Worm (Caenorhabditis elegans) whole organism, L3 larva: Measurements from ENCODE around the gene T25D1.1.

ENCODE experiments used
- R02D3.7 ChIP-seq: fragments of 150-350 bp; optimal IDR thresholded peaks from 2 replicates; lab custom pipeline; 2014; ENCODE audit warnings: missing biosample characterization, missing genetic modification characterization
- ZK546.5 ChIP-seq: sonication (generic microtip); optimal IDR thresholded peaks from 2 replicates; lab custom pipeline; 2017; ENCODE audit warnings: missing biosample characterization, missing genetic modification characterization
- ama-1 ChIP-seq: fragments of 150-350 bp; optimal IDR thresholded peaks from 2 replicates; lab custom pipeline; 2018
- ceh-16 ChIP-seq: sonication (generic microtip); optimal IDR thresholded peaks from 2 replicates; lab custom pipeline; 2017; ENCODE audit warnings: missing biosample characterization, missing genetic modification characterization
- ceh-82 ChIP-seq: fragments of 150-350 bp; optimal IDR thresholded peaks from 2 replicates; lab custom pipeline; 2014; ENCODE audit warnings: missing biosample characterization, missing genetic modification characterization
- ceh-9 ChIP-seq: sonication (generic microtip); optimal IDR thresholded peaks from 2 replicates; lab custom pipeline; 2018; ENCODE audit warnings: missing biosample characterization, missing genetic modification characterization
- egl-5 ChIP-seq: fragments of 150-350 bp; optimal IDR thresholded peaks from 2 replicates; lab custom pipeline; 2017; ENCODE audit warnings: missing biosample characterization, missing genetic modification reagents, missing genetic modification characterization, inconsistent platforms
- elt-1 ChIP-seq: fragments of 150-350 bp; optimal IDR thresholded peaks from 2 replicates; lab custom pipeline; 2014; ENCODE audit warnings: missing biosample characterization, missing genetic modification characterization
- elt-2 ChIP-seq: sonication (generic microtip); optimal IDR thresholded peaks from 2 replicates; lab custom pipeline; 2016; ENCODE audit warnings: missing genetic modification reagents, mild to moderate bottlenecking, missing genetic modification characterization, missing compliant biosample characterization
- elt-3 ChIP-seq, 3 experiments: fragments of 150-350 bp in 1 of 3; sonication (generic microtip) in 2 of 3; optimal IDR thresholded peaks; 2 replicates in 2 of 3; 4 replicates in 1 of 3; lab custom pipeline; 2014 to 2017; ENCODE audit warnings: missing biosample characterization in 3 of 3, missing genetic modification characterization in 3 of 3
- eor-1 ChIP-seq, 2 experiments: fragments of 150-350 bp; optimal IDR thresholded peaks; 2 replicates each; lab custom pipeline; 2014 to 2018; ENCODE audit warnings: missing biosample characterization in 2 of 2, missing genetic modification characterization in 2 of 2
- fkh-10 ChIP-seq: sonication (generic microtip); optimal IDR thresholded peaks from 2 replicates; lab custom pipeline; 2017; ENCODE audit warnings: missing biosample characterization, missing genetic modification reagents, missing genetic modification characterization
- fos-1 ChIP-seq: fragments of 150-350 bp; optimal IDR thresholded peaks from 2 replicates; lab custom pipeline; 2014; ENCODE audit warnings: missing biosample characterization, missing genetic modification characterization
- hmg-11 ChIP-seq: sonication (generic microtip); optimal IDR thresholded peaks from 2 replicates; lab custom pipeline; 2016; ENCODE audit warnings: missing genetic modification characterization, missing compliant biosample characterization
- lin-39 ChIP-seq: fragments of 150-350 bp; optimal IDR thresholded peaks from 2 replicates; lab custom pipeline; 2018; ENCODE audit warnings: missing biosample characterization, missing genetic modification reagents, missing genetic modification characterization
- lsy-12 ChIP-seq: sonication (generic microtip); optimal IDR thresholded peaks from 2 replicates; lab custom pipeline; 2016; ENCODE audit warnings: mild to moderate bottlenecking, missing genetic modification characterization, missing compliant biosample characterization
- mdl-1 ChIP-seq: fragments of 150-350 bp; optimal IDR thresholded peaks from 2 replicates; lab custom pipeline; 2014; ENCODE audit warnings: missing biosample characterization, missing genetic modification characterization
- nfya-1 ChIP-seq: sonication (generic microtip); optimal IDR thresholded peaks from 2 replicates; lab custom pipeline; 2017; ENCODE audit warnings: missing genetic modification characterization, mild to moderate bottlenecking, missing compliant biosample characterization, antibody characterized with exemption, moderate library complexity; ENCODE audit not compliant: insufficient read depth
- nhr-12 ChIP-seq: fragments of 150-350 bp; optimal IDR thresholded peaks from 2 replicates; lab custom pipeline; 2014; ENCODE audit warnings: missing biosample characterization, missing genetic modification characterization
- nhr-237 ChIP-seq: fragments of 150-350 bp; optimal IDR thresholded peaks from 2 replicates; lab custom pipeline; 2014; ENCODE audit warnings: missing biosample characterization, missing genetic modification characterization
- nhr-28 ChIP-seq: fragments of 150-350 bp; optimal IDR thresholded peaks from 2 replicates; lab custom pipeline; 2014; ENCODE audit warnings: missing biosample characterization, missing genetic modification characterization
- nhr-76 ChIP-seq: fragments of 150-350 bp; sonication (generic microtip); optimal IDR thresholded peaks from 5 replicates; lab custom pipeline; 2014; ENCODE audit warnings: missing biosample characterization, missing genetic modification characterization
- nhr-77 ChIP-seq: fragments of 150-350 bp; optimal IDR thresholded peaks from 2 replicates; lab custom pipeline; 2014; ENCODE audit warnings: missing biosample characterization, missing genetic modification characterization
- pha-4 ChIP-seq: fragments of 150-350 bp; optimal IDR thresholded peaks from 2 replicates; lab custom pipeline; 2014; ENCODE audit warnings: missing biosample characterization, missing genetic modification reagents, missing genetic modification characterization
- pqm-1 ChIP-seq: fragments of 150-350 bp; optimal IDR thresholded peaks from 2 replicates; lab custom pipeline; 2017; ENCODE audit warnings: missing biosample characterization, missing genetic modification characterization, inconsistent platforms
- snpc-4 ChIP-seq: fragments of 150-350 bp; optimal IDR thresholded peaks from 2 replicates; lab custom pipeline; 2014; ENCODE audit warnings: missing biosample characterization, missing genetic modification characterization
- unc-39 ChIP-seq: sonication (generic microtip); optimal IDR thresholded peaks from 4 replicates; lab custom pipeline; 2017; ENCODE audit warnings: missing biosample characterization, missing genetic modification characterization
- unc-62 ChIP-seq: fragments of 150-350 bp; sonication (generic microtip); optimal IDR thresholded peaks from 4 replicates; lab custom pipeline; 2014; ENCODE audit warnings: missing biosample characterization, missing genetic modification reagents, missing genetic modification characterization
- zag-1 ChIP-seq: fragments of 150-350 bp; optimal IDR thresholded peaks from 2 replicates; lab custom pipeline; 2014; ENCODE audit warnings: missing biosample characterization, missing genetic modification characterization
- ztf-11 ChIP-seq: fragments of 150-350 bp; optimal IDR thresholded peaks from 2 replicates; lab custom pipeline; 2014; ENCODE audit warnings: missing biosample characterization, missing genetic modification characterization
- ztf-4 ChIP-seq: fragments of 150-350 bp; optimal IDR thresholded peaks from 2 replicates; lab custom pipeline; 2014; ENCODE audit warnings: missing biosample characterization, missing genetic modification characterization

T25D1.1 gene

ce11 chrX:16484043-16484442, 35.6 kb upstream of the T25D1.1 start:
- TF ChIP-seq zag-1 (tag; lab: Kevin White, UChicago) (no peak), ceh-82 (tag; lab: Kevin White, UChicago) (no peak), snpc-4 (tag; lab: Kevin White, UChicago) (no peak), unc-39 (tag; lab: Kevin White, UChicago) (no peak), eor-1 (tag; optimal IDR thresholded peaks at IDR 0.05; lab: Kevin White, UChicago) (no peak), ZK546.5 (tag; lab: Kevin White, UChicago) (no peak), hmg-11 (tag; lab: Kevin White, UChicago) (no peak), elt-2 (tag; lab: Kevin White, UChicago) (peak; percentile 52), nfya-1 (tag; lab: Kevin White, UChicago) (no peak), pqm-1 (tag; lab: Kevin White, UChicago) (peak; percentile 34), fos-1 (tag; lab: Kevin White, UChicago) (no peak), elt-3 (tag; optimal IDR thresholded peaks at IDR 0.05; lab: Kevin White, UChicago) (no peak), pha-4 (tag; lab: Kevin White, UChicago) (peak; percentile 8), unc-62 (GFP tag; lab: Kevin White, UChicago) (no peak), nhr-77 (tag; lab: Kevin White, UChicago) (no peak)

- TF ChIP-seq ceh-9 (no peak), lin-39 (tag; lab: Kevin White, UChicago) (peak; percentile 70), egl-5 (tag; lab: Kevin White, UChicago) (peak; percentile 48), mdl-1 (tag; lab: Kevin White, UChicago) (no peak), nhr-237 (tag; lab: Kevin White, UChicago) (no peak), elt-1 (tag; lab: Kevin White, UChicago) (peak; percentile 15), ztf-11 (tag; lab: Kevin White, UChicago) (no peak), hmg-11 (tag; lab: Kevin White, UChicago) (peak; percentile 33), snpc-4 (tag; lab: Kevin White, UChicago) (peak; percentile 43), ZK546.5 (tag; lab: Kevin White, UChicago) (no peak), fos-1 (tag; lab: Kevin White, UChicago) (no peak), nfya-1 (tag; lab: Kevin White, UChicago) (peak; percentile 63)
Observed at ce11 chrX:16484681-16485080, 34.9 kb upstream of the T25D1.1 start.

- TF ChIP-seq fkh-10 (GFP tag; lab: Kevin White, UChicago) (peak; percentile 56), elt-2 (tag; lab: Kevin White, UChicago) (no peak)
Observed at ce11 chrX:16485322-16485721, 34.3 kb upstream of the T25D1.1 start.

- no peak for TF ChIP-seq lin-39 (tag; lab: Kevin White, UChicago)
- peak; percentile 61 for TF ChIP-seq fkh-10 (GFP tag; lab: Kevin White, UChicago)
- TF ChIP-seq pqm-1 (tag; lab: Kevin White, UChicago) = peak; percentile 16
- TF ChIP-seq elt-2 (tag; lab: Kevin White, UChicago) = peak; percentile 72
Observed at ce11 chrX:16487068-16487658, 32.5 kb upstream of the T25D1.1 start, which contains the start of gene cah-3. TSS of gene cah-3 (plus strand) at chrX:16487481.

- TF ChIP-seq ceh-9 = no peak
- TF ChIP-seq ztf-4 (tag; lab: Kevin White, UChicago) = no peak
- no peak for TF ChIP-seq nhr-237 (tag; lab: Kevin White, UChicago)
- no peak for TF ChIP-seq nhr-76 (tag; lab: Kevin White, UChicago)
- no peak for TF ChIP-seq hmg-11 (tag; lab: Kevin White, UChicago)
Observed at ce11 chrX:16490753-16491152, 28.9 kb upstream of the T25D1.1 start.

- TF ChIP-seq ceh-16 (tag; lab: Kevin White, UChicago) = no peak
- TF ChIP-seq nhr-12 = no peak
- TF ChIP-seq mdl-1 (tag; lab: Kevin White, UChicago) = no peak
- TF ChIP-seq ama-1 (lab: Kevin White, UChicago) = no peak
- no peak for TF ChIP-seq unc-62 (GFP tag; lab: Kevin White, UChicago)
- no peak for TF ChIP-seq lsy-12 (tag; lab: Kevin White, UChicago)
- TF ChIP-seq nhr-28 = no peak
- no peak for TF ChIP-seq eor-1 (tag; optimal IDR thresholded peaks at IDR 0.05; lab: Kevin White, UChicago)
- no peak for TF ChIP-seq R02D3.7 (tag; lab: Kevin White, UChicago)
- no peak for TF ChIP-seq nfya-1 (tag; lab: Kevin White, UChicago)
- TF ChIP-seq nhr-237 (tag; lab: Kevin White, UChicago) = no peak
- TF ChIP-seq, all 47 proteins: peak for 0
Observed at ce11 chrX:16494630-16495029, 25.0 kb upstream of the T25D1.1 start, which contains the start of gene K05G3.2. TSS of gene K05G3.2 (plus strand) at chrX:16494930.
